Worm (Caenorhabditis elegans) whole organism, midembryonic: ENCODE results near the gene set-3.

Experiments
- T22C8.4 ChIP-seq: fragments of 200-800 bp; sonication (Bioruptor generic); IDR thresholded peaks from 2 replicates; pipeline ENCODE4 v1.3.6; 2022; ENCODE audit warnings: missing genetic modification characterization, missing compliant biosample characterization
- cog-1 ChIP-seq: sonication (generic microtip); optimal IDR thresholded peaks from 2 replicates; lab custom pipeline; 2016; ENCODE audit warnings: missing genetic modification characterization, missing compliant biosample characterization
- flt-1 ChIP-seq: fragments of 200-800 bp; sonication (Bioruptor generic); IDR thresholded peaks from 2 replicates; pipeline ENCODE4 v1.3.6; 2022; ENCODE audit warnings: missing genetic modification characterization, missing compliant biosample characterization
- klf-2 ChIP-seq: fragments of 200-800 bp; sonication (Bioruptor generic); conservative IDR thresholded peaks from 2 replicates; pipeline ENCODE4 v1.3.6; 2022; ENCODE audit warnings: missing genetic modification reagents, missing genetic modification characterization, missing compliant biosample characterization
- med-1 ChIP-seq: sonication (generic microtip); optimal IDR thresholded peaks from 2 replicates; lab custom pipeline; 2017; ENCODE audit warnings: missing genetic modification characterization, mild to moderate bottlenecking, missing compliant biosample characterization, antibody characterized with exemption, missing genetic modification reagents; ENCODE audit not compliant: insufficient read depth
- ref-1 ChIP-seq: fragments of 200-800 bp; sonication (Bioruptor generic); conservative IDR thresholded peaks from 2 replicates; pipeline ENCODE4 v1.3.6; 2022; ENCODE audit warnings: missing genetic modification reagents, missing genetic modification characterization, missing compliant biosample characterization
- tab-1 ChIP-seq: fragments of 200-800 bp; sonication (Bioruptor generic); IDR thresholded peaks from 2 replicates; pipeline ENCODE4 v1.3.6; 2022; ENCODE audit warnings: missing genetic modification characterization, missing compliant biosample characterization
- ztf-23 ChIP-seq: fragments of 200-800 bp; sonication (Bioruptor generic); IDR thresholded peaks from 2 replicates; pipeline ENCODE4 v1.3.6; 2022; ENCODE audit warnings: missing genetic modification reagents, missing genetic modification characterization, missing compliant biosample characterization
- ztf-29 ChIP-seq: fragments of 200-800 bp; sonication (Bioruptor generic); IDR thresholded peaks from 2 replicates; pipeline ENCODE4 v1.3.6; 2022; ENCODE audit warnings: missing genetic modification reagents, missing genetic modification characterization, missing compliant biosample characterization

The set-3 gene

DNA sequence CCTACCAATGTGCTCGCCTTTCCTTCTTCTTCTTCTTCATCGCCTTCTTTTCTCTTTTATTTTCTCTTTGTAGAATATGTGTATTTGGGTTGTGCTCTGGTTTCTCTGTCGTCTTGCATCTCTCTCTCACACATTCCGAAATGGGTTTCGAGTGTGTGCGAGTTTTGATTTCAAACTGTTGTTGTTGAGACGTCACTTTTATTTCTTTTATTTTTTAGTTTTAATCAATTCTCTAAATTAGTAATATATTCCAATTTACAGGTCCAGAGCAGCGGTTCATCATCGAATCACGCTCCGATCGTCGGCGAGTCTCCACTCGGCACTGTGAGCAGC is 10.2 kb upstream of the set-3 start:
- TF ChIP-seq klf-2 (GFP tag; lab: Robert Waterston, UW): no peak
- no peak for TF ChIP-seq ztf-29 (GFP tag; lab: Robert Waterston, UW)
- TF ChIP-seq ztf-23 (GFP tag; lab: Robert Waterston, UW): no peak
- no peak for TF ChIP-seq ref-1 (GFP tag; lab: Robert Waterston, UW)

DNA sequence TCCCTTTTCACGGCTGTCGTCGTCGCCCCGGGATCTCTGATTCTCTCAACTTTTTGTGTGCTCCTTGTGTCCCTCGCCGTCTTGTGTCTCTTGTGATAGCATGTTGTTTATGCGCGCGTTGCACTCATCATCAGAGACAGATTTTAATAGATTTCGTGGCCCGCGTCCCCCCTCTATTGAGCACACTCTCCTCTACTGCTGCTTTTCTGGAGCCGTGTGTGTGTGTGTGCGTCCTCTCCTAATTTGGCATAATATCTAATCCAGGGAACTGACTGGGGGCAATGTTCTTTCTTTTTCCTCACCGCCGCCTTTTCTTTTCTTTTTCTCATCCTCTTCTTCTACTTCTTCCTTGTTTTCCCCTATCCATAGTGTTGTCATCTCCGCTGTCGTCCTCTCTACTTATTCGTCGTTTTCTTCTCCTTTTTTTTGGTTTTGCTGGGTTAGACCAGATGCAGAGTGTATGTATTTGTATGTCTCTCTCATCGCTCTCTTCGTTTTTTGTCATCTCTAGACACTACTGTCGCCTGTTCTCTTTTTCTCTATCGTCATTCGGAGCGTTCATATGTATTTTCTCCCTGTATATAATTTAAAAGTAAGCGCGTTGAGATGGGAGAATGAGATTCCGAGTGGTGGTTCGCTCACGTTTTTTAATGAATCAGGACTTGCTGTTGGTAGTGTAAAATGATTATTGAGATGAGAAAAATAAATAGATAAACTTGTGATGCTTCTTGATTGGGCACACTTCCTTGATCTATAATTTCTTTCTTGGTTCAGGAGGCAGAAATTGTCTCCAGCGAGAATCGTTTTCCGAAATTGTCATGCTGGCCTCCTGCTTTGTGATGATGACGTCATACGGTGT is 9.6 kb upstream of the set-3 start:
- TF ChIP-seq cog-1 (tag; lab: Kevin White, UChicago) (peak; percentile 64), ref-1 (GFP tag; lab: Robert Waterston, UW) (no peak), T22C8.4 (no peak), ztf-23 (GFP tag; lab: Robert Waterston, UW) (0 out of 2 replicates have a peak, but pooled peaks have one; percentile 57)

DNA sequence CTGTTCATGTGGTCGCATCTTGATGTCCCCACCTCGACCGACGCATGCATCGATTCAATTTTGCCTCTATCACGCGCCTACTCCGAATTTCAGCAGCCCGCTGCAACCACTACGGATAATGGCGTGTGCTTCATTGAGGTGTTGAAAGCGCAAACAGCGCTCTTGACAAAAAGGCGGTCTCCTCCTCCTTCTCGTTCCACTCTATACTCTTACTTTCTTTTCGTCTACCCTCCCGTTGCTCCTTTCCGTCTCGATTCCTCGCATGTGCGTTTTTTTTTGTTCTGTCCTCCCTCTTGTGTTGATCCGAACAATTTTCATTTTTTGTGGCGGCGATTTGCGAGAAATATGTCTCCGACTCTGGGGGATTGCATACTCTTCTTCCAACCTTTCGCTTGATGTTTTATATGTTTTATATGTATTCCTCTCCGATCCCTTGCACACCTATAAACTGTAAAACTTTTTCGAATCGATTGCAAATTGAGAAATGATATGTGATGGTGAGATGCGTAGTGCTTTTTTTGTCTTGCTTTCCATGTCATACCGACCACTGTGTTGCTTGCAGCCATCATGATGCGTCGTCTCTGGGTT is 8.4 kb upstream of the set-3 start:
- TF ChIP-seq flt-1 (GFP tag; lab: Robert Waterston, UW): peak; percentile 36; the same call in 1 of the 2 replicates
- TF ChIP-seq klf-2 (GFP tag; lab: Robert Waterston, UW): no peak

DNA sequence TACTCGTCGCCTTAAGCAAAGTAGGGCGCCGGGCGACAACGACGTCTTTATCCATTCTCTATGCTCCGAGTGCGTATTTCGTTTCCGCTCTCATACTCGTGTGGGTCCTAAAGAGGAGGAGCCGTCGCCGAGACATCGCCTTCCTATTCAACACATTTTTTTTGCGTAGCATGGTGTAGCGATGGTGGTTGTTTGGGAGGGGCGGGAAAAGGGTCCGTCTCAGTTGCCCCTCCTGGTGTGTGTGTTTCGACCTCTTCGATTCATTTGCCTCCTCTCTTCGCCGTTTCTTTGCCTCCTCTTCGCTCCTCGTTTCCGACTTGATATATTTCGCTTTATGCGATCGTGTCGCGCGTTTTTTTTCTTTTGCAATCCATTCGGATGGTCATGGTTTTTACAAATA is 7.4 kb upstream of the set-3 start:
- no peak for TF ChIP-seq klf-2 (GFP tag; lab: Robert Waterston, UW)
- no peak for TF ChIP-seq tab-1 (GFP tag; lab: Robert Waterston, UW)

DNA sequence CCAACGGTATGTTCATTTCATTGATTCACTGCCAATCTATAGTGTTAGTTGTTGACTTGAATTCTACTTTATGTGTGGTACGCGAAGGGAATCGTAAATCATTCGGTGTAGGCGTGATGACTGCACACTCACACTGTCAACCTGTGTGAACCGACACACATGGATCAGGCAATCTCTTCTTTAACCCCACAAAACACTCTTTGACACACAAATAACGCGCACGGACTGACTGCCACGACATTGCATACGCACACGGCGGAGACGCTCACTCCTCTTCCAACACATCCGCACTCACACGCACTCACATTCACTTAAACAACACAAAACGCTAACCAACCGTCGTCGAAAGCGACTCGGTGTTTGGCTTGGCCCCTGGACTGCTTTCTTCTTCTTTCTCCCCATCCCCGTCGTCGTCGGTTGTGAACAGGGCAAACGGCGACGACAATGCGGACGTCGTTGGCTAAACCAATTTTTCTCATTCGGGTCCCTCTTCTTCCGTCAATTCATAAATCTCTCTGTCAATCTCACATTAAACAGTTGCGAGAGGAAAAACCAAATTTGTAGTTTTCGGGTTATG is 5.8 kb upstream of the set-3 start:
- TF ChIP-seq tab-1 (GFP tag; lab: Robert Waterston, UW): no peak
- no peak for TF ChIP-seq cog-1 (tag; lab: Kevin White, UChicago)
- TF ChIP-seq flt-1 (GFP tag; lab: Robert Waterston, UW): no peak
- no peak for TF ChIP-seq klf-2 (GFP tag; lab: Robert Waterston, UW)
- no peak for TF ChIP-seq T22C8.4
- no peak for TF ChIP-seq med-1 (GFP tag; lab: Kevin White, UChicago)
- TF ChIP-seq ref-1 (GFP tag; lab: Robert Waterston, UW): no peak
- no peak for TF ChIP-seq ztf-23 (GFP tag; lab: Robert Waterston, UW)
- TF ChIP-seq ztf-29 (GFP tag; lab: Robert Waterston, UW): no peak

DNA sequence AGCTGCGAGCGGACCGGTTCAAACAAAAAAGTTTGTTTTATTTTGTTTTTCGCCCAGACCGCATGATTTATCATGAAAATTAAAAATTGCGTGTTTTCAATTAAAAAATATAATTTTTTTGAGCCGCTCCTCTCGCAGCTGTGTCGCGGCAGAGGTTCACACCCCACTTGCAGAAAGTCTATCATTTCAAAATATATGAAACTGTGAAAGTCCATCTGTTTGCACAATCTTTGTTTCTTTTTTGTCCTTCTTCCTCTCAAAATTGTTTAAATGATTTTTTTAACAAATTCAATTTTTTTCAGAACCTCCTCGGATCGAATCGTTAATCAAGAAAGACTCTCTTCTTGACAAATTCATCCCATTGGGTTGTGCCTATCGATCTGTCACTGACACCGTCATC is 5.2 kb upstream of the set-3 start, which contains the start of gene tlk-1:
TSS of gene tlk-1 (plus strand) at position 301 of the 400 bp plus-strand sequence.
- no peak for TF ChIP-seq ztf-23 (GFP tag; lab: Robert Waterston, UW)
- TF ChIP-seq ref-1 (GFP tag; lab: Robert Waterston, UW): no peak
- TF ChIP-seq flt-1 (GFP tag; lab: Robert Waterston, UW): no peak
- TF ChIP-seq T22C8.4: no peak

DNA sequence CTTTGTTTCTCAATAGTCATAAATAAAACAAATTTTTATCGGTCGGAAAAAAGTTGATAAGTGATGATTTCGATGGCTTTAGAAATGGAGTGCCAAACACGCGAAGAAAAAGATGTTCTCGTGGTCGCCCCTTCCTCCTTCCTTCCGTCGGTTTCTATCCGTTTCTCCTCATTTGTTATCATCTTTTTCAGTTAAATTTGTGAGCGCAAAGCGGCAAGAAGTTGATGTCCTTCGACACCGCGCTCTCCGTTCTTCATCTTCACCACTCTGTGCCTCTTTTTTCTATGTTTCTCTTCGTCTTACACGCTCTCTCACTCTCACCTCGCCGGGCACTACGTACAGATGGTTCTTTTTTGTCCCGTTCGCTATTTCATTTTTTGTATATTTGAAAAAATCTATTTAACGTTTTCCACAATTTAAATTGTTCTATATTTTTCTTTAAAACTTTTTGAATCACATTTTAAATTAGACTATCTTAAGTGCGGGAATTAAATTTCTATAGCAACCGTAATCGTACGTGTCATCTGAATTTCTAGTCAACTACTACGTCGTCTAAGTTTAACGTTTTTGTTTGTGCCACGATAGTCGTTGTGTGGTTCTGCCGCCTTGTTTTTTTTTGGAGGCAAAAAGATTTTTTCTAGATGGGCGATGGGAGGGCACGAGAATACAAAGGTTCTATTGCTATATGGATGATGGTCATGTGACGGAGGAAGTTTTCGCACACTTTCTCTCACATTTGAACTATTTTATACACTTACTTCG is 4.4 kb upstream of the set-3 start:
- TF ChIP-seq ztf-23 (GFP tag; lab: Robert Waterston, UW) (no peak), klf-2 (GFP tag; lab: Robert Waterston, UW) (no peak), ztf-29 (GFP tag; lab: Robert Waterston, UW) (no peak), flt-1 (GFP tag; lab: Robert Waterston, UW) (no peak)

DNA sequence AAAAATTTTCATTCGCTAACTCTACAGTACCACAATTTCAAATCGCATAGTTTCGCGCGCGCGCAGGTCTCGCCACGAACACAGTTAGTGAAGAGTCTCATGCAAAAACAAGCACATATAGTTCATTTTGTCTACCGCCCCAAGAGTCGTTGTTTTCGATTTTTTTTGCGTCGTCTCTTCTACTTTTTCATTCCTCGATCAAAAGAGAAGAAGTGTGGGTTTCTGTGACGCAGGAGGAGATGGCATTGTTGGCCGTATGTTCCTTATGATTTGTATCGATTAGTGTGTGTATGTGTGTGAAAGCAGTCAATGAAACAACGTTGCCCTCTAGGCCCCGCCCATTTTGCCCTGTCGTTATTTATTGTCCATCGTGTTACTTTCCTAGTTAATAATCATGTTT is 3.5 kb upstream of the set-3 start:
- TF ChIP-seq ztf-29 (GFP tag; lab: Robert Waterston, UW) (no peak), cog-1 (tag; lab: Kevin White, UChicago) (no peak)

DNA sequence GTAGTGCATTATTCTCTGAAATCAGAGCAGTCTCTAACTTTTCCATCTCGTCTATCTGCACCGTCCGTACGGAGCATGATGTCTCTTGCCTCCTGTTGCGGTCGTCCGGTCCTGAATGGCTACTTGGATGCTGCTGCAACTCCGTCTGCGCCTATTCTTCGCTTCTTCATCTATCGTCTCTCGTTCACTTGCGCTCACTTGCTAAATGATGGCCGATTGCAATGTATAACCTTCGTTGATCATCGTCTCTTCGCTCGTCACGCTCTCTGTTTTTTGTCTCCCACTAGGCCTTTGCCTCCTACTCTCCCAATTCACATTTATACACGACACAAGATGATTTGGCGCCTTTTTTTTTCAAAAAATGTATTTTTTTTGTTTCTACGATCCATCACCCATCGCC is 2.9 kb upstream of the set-3 start:
- TF ChIP-seq flt-1 (GFP tag; lab: Robert Waterston, UW) (peak; percentile 55; the same call in 1 of the 2 replicates), med-1 (GFP tag; lab: Kevin White, UChicago) (no peak), ztf-29 (GFP tag; lab: Robert Waterston, UW) (no peak), T22C8.4 (no peak), ref-1 (GFP tag; lab: Robert Waterston, UW) (no peak), cog-1 (tag; lab: Kevin White, UChicago) (no peak)

DNA sequence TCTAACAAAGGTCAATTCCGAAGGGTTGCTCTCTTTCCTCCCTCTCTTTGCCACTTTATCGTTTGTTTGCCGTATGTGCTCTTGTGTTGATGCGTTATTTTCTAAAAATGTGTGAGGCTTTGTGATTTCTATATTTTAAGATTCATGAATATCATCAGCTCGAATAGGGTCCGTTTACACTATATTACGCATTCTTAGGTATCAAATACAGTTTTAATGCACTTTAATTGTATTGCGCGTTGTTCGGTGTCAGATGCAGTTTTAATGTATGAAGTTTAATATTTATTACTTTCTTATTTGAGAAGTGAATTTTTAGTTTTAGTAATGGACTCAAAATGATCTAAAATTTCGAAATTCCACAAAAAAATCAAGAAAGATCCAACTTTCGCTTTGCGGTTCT is 2.0 kb upstream of the set-3 start, which contains the start of gene bud-31:
TSS of gene bud-31 (minus strand) at position 101 of the 400 bp plus-strand sequence.
- TF ChIP-seq klf-2 (GFP tag; lab: Robert Waterston, UW) (no peak), med-1 (GFP tag; lab: Kevin White, UChicago) (no peak), tab-1 (GFP tag; lab: Robert Waterston, UW) (no peak), T22C8.4 (no peak), flt-1 (GFP tag; lab: Robert Waterston, UW) (no peak), cog-1 (tag; lab: Kevin White, UChicago) (no peak), ztf-29 (GFP tag; lab: Robert Waterston, UW) (no peak), ztf-23 (GFP tag; lab: Robert Waterston, UW) (no peak), ref-1 (GFP tag; lab: Robert Waterston, UW) (no peak)
